Worm (Caenorhabditis elegans) whole organism, L4 larva: ENCODE measurements around the gene F09E5.8.
A peak's percentile ranks its signal among the peaks of the same experiment; 100 is the strongest.

Experiments used
- F10B5.3 ChIP-seq: sonication (generic microtip); optimal IDR thresholded peaks from 2 replicates; lab custom pipeline; 2016; ENCODE audit warnings: mild to moderate bottlenecking, missing genetic modification characterization, missing compliant biosample characterization
- F26F4.8 ChIP-seq: fragments of 200-800 bp; sonication (Bioruptor generic); conservative IDR thresholded peaks from 2 replicates; pipeline ENCODE4 v1.3.6; 2022; ENCODE audit warnings: missing genetic modification characterization, missing compliant biosample characterization
- F49E8.2 ChIP-seq: sonication (generic microtip); optimal IDR thresholded peaks from 2 replicates; lab custom pipeline; 2016; ENCODE audit warnings: missing compliant biosample characterization, mild to moderate bottlenecking, missing genetic modification characterization, borderline replicate concordance
- T20F7.1 ChIP-seq: fragments of 200-800 bp; sonication (Bioruptor generic); optimal IDR thresholded peaks from 2 replicates; lab custom pipeline; 2018; ENCODE audit warnings: mild to moderate bottlenecking, missing genetic modification characterization, missing compliant biosample characterization
- Y75B8A.6 ChIP-seq: fragments of 200-800 bp; sonication (Bioruptor generic); IDR thresholded peaks from 2 replicates; pipeline ENCODE4 v1.3.6; 2022; ENCODE audit warnings: missing genetic modification reagents, missing genetic modification characterization, missing compliant biosample characterization
- aha-1 ChIP-seq: fragments of 150-350 bp; peaks from one replicate; lab custom pipeline; 2014; ENCODE audit warnings: missing biosample characterization, missing genetic modification characterization
- ama-1 ChIP-seq: fragments of 150-350 bp; optimal IDR thresholded peaks from 2 replicates; lab custom pipeline; 2014; ENCODE audit warnings: inconsistent platforms, mixed read lengths
- ceh-20 ChIP-seq: fragments of 200-800 bp; sonication (Bioruptor generic); IDR thresholded peaks from 2 replicates; pipeline ENCODE4 v1.3.6; 2022; ENCODE audit warnings: missing genetic modification reagents, missing genetic modification characterization, missing compliant biosample characterization
- ceh-28 ChIP-seq: fragments of 150-350 bp; optimal IDR thresholded peaks from 2 replicates; lab custom pipeline; 2014; ENCODE audit warnings: missing biosample characterization, missing genetic modification reagents, missing genetic modification characterization
- ceh-44 ChIP-seq: fragments of 200-800 bp; sonication (Bioruptor generic); IDR thresholded peaks from 2 replicates; pipeline ENCODE4 v1.3.6; 2022; ENCODE audit warnings: missing genetic modification reagents, missing genetic modification characterization, missing compliant biosample characterization
- ceh-62 ChIP-seq: sonication (generic microtip); optimal IDR thresholded peaks from 2 replicates; lab custom pipeline; 2017; ENCODE audit warnings: missing biosample characterization, missing genetic modification characterization
- ces-1 ChIP-seq: fragments of 150-350 bp; sonication (generic microtip); optimal IDR thresholded peaks from 4 replicates; lab custom pipeline; 2014; ENCODE audit warnings: missing biosample characterization, missing genetic modification reagents, missing genetic modification characterization
- ctbp-1 ChIP-seq: fragments of 200-800 bp; sonication (Bioruptor generic); IDR thresholded peaks from 2 replicates; pipeline ENCODE4 v1.3.6; 2022; ENCODE audit warnings: missing genetic modification reagents, missing genetic modification characterization, missing compliant biosample characterization
- daf-12 ChIP-seq: fragments of 150-350 bp; optimal IDR thresholded peaks from 2 replicates; lab custom pipeline; 2014; ENCODE audit warnings: missing biosample characterization, missing genetic modification reagents, missing genetic modification characterization
- daf-16 ChIP-seq, 3 experiments: sonication (generic microtip); optimal IDR thresholded peaks; 2 replicates each; lab custom pipeline; 2016 to 2017; ENCODE audit warnings: missing genetic modification characterization in 3 of 3, missing genetic modification reagents in 3 of 3, mild to moderate bottlenecking in 2 of 3, missing compliant biosample characterization in 2 of 3, missing biosample characterization in 1 of 3, moderate library complexity in 1 of 3
- daf-19 ChIP-seq: fragments of 200-800 bp; sonication (Bioruptor generic); conservative IDR thresholded peaks from 2 replicates; pipeline ENCODE4 v1.3.6; 2022; ENCODE audit warnings: missing genetic modification characterization, missing compliant biosample characterization
- dmd-8 ChIP-seq: fragments of 200-800 bp; sonication (Bioruptor generic); IDR thresholded peaks from 2 replicates; pipeline ENCODE4 v1.3.6; 2022; ENCODE audit warnings: missing genetic modification characterization, missing compliant biosample characterization
- dpl-1 ChIP-seq: fragments of 150-350 bp; optimal IDR thresholded peaks from 2 replicates; lab custom pipeline; 2014; ENCODE audit warnings: missing biosample characterization, missing genetic modification reagents, missing genetic modification characterization
- duxl-1 ChIP-seq: sonication (generic microtip); optimal IDR thresholded peaks from 2 replicates; lab custom pipeline; 2016; ENCODE audit warnings: mild to moderate bottlenecking, missing genetic modification characterization, moderate library complexity, missing compliant biosample characterization; ENCODE audit not compliant: poor library complexity
- egl-43 ChIP-seq: fragments of 200-800 bp; sonication (Bioruptor generic); IDR thresholded peaks from 2 replicates; pipeline ENCODE4 v1.3.6; 2022; ENCODE audit warnings: missing genetic modification reagents, missing genetic modification characterization, missing compliant biosample characterization
- fkh-10 ChIP-seq: fragments of 150-350 bp; optimal IDR thresholded peaks from 2 replicates; lab custom pipeline; 2014; ENCODE audit warnings: missing biosample characterization, missing genetic modification reagents, missing genetic modification characterization
- hif-1 ChIP-seq, 2 experiments: sonication (generic microtip); optimal IDR thresholded peaks; 2 replicates each; lab custom pipeline; 2016 to 2017; ENCODE audit warnings: missing compliant biosample characterization in 2 of 2, missing genetic modification characterization in 2 of 2, missing genetic modification reagents in 2 of 2, missing genotype in 2 of 2, mild to moderate bottlenecking in 1 of 2
- hlh-11 ChIP-seq: fragments of 200-800 bp; sonication (Bioruptor generic); optimal IDR thresholded peaks from 2 replicates; lab custom pipeline; 2018; ENCODE audit warnings: mild to moderate bottlenecking, missing genetic modification characterization, missing compliant biosample characterization
- hmg-1.1 ChIP-seq: fragments of 200-800 bp; sonication (Bioruptor generic); IDR thresholded peaks from 2 replicates; pipeline ENCODE4 v1.3.6; 2022; ENCODE audit warnings: missing genetic modification reagents, missing genetic modification characterization, missing compliant biosample characterization
- lim-7 ChIP-seq: fragments of 200-800 bp; sonication (Bioruptor generic); IDR thresholded peaks from 2 replicates; pipeline ENCODE4 v1.3.6; 2022; ENCODE audit warnings: missing genetic modification characterization, missing compliant biosample characterization
- lin-38 ChIP-seq: fragments of 200-800 bp; sonication (Bioruptor generic); IDR thresholded peaks from 2 replicates; pipeline ENCODE4 v1.3.6; 2022; ENCODE audit warnings: missing genetic modification reagents, missing genetic modification characterization, missing compliant biosample characterization
- lir-3 ChIP-seq: sonication (generic microtip); optimal IDR thresholded peaks from 2 replicates; lab custom pipeline; 2016; ENCODE audit warnings: mild to moderate bottlenecking, missing genetic modification characterization, missing compliant biosample characterization
- madf-9 ChIP-seq: fragments of 200-800 bp; sonication (Bioruptor generic); conservative IDR thresholded peaks from 2 replicates; pipeline ENCODE4 v1.3.6; 2022; ENCODE audit warnings: missing genetic modification reagents, missing genetic modification characterization, missing compliant biosample characterization
- mdl-1 ChIP-seq, 2 experiments: fragments of 150-350 bp in 1 of 2; sonication (generic microtip) in 1 of 2; optimal IDR thresholded peaks; 2 replicates each; lab custom pipeline; 2014 to 2017; ENCODE audit warnings: missing biosample characterization in 2 of 2, missing genetic modification characterization in 2 of 2
- mep-1 ChIP-seq: fragments of 150-350 bp; sonication (generic microtip); optimal IDR thresholded peaks from 3 replicates; lab custom pipeline; 2014; ENCODE audit warnings: missing biosample characterization, missing genetic modification characterization
- nhr-102 ChIP-seq: sonication (generic microtip); optimal IDR thresholded peaks from 2 replicates; lab custom pipeline; 2016; ENCODE audit warnings: mild to moderate bottlenecking, missing genetic modification characterization, moderate library complexity, missing compliant biosample characterization
- nhr-11 ChIP-seq: fragments of 150-350 bp; optimal IDR thresholded peaks from 2 replicates; lab custom pipeline; 2014; ENCODE audit warnings: missing biosample characterization, missing genetic modification characterization
- nhr-237 ChIP-seq: sonication (generic microtip); optimal IDR thresholded peaks from 2 replicates; lab custom pipeline; 2017; ENCODE audit warnings: missing biosample characterization, missing genetic modification characterization
- nhr-6 ChIP-seq: fragments of 150-350 bp; optimal IDR thresholded peaks from 2 replicates; lab custom pipeline; 2014; ENCODE audit warnings: missing biosample characterization, missing genetic modification characterization
- nhr-77 ChIP-seq: fragments of 150-350 bp; optimal IDR thresholded peaks from 2 replicates; lab custom pipeline; 2014; ENCODE audit warnings: missing biosample characterization, missing genetic modification characterization
- rbr-2 ChIP-seq: sonication (generic microtip); optimal IDR thresholded peaks from 2 replicates; lab custom pipeline; 2016; ENCODE audit warnings: missing genotype, missing genetic modification characterization, missing compliant biosample characterization
- sdz-12 ChIP-seq: fragments of 200-800 bp; sonication (Bioruptor generic); optimal IDR thresholded peaks from 2 replicates; lab custom pipeline; 2018; ENCODE audit warnings: mild to moderate bottlenecking, missing genetic modification characterization, missing compliant biosample characterization
- set-16 ChIP-seq: fragments of 200-800 bp; sonication (Bioruptor generic); IDR thresholded peaks from 2 replicates; pipeline ENCODE4 v1.3.6; 2022; ENCODE audit warnings: missing genetic modification reagents, missing genetic modification characterization, missing compliant biosample characterization
- unc-130 ChIP-seq: sonication (generic microtip); optimal IDR thresholded peaks from 2 replicates; lab custom pipeline; 2016; ENCODE audit warnings: missing genetic modification reagents, missing genetic modification characterization, missing compliant biosample characterization
- unc-39 ChIP-seq: sonication (generic microtip); optimal IDR thresholded peaks from 2 replicates; lab custom pipeline; 2017; ENCODE audit warnings: missing biosample characterization, missing genetic modification characterization
- vab-7 ChIP-seq: fragments of 200-800 bp; sonication (Bioruptor generic); IDR thresholded peaks from 2 replicates; pipeline ENCODE4 v1.3.6; 2022; ENCODE audit warnings: missing genetic modification reagents, missing genetic modification characterization, missing compliant biosample characterization
- zag-1 ChIP-seq: fragments of 150-350 bp; optimal IDR thresholded peaks from 2 replicates; lab custom pipeline; 2014; ENCODE audit warnings: missing biosample characterization, missing genetic modification characterization
- zfp-3 ChIP-seq: fragments of 200-800 bp; sonication (Bioruptor generic); conservative IDR thresholded peaks from 2 replicates; pipeline ENCODE4 v1.3.6; 2022; ENCODE audit warnings: missing genetic modification reagents, missing genetic modification characterization, missing compliant biosample characterization
- ztf-11 ChIP-seq: fragments of 150-350 bp; optimal IDR thresholded peaks from 2 replicates; lab custom pipeline; 2014; ENCODE audit warnings: missing biosample characterization, missing genetic modification characterization

The F09E5.8 gene

DNA sequence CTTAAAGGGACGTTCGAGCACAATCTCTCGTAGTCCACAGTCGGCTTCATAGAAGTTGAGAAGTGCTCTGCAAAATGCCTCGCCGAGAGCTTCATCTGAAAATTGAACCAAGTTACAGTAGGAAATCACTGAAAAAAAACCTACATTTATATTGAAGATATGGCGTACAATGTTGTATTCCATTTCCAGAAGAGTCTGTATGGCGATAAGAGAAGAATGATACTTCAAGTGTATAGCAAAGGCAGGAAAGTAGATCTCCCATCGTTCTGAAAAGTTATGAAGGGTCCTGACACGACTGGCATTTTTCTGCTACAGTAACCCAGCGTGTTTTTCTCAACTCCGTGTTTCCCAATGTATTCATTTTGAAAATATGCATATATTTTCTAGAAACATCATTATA lies 33.8 kb downstream of the F09E5.8 start:
- no peak for TF ChIP-seq daf-16 (GFP tag; optimal IDR thresholded peaks at IDR 0.05; lab: Kevin White, UChicago)
- peak; percentile 22 for TF ChIP-seq daf-16 (tag; optimal IDR thresholded peaks at IDR 0.05; lab: Kevin White, UChicago)
- TF ChIP-seq ctbp-1 (GFP tag; lab: Robert Waterston, UW) = no peak

DNA sequence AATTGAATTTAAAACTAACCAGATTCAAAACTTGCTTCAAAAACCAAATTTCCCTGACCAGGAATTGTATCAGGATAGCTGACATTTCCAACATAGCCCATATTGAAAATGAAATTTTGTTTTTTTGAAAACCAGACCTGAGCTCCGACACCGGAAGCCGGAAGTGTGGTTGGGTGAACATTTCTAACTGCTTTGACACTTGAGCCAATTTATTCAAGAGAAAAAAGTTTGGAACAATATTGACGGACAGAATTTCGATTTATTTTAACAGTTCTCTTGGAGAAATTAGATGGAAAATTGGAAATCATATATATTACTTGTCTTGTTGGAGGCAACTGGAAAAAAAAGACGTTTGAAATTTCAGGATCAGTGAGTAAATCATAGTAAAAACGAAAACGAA lies 36.7 kb downstream of the F09E5.8 start, which contains the start of gene ccpp-6:
Gene ccpp-6, minus strand, starts transcription at position 101 of the 400 bp plus-strand sequence.
- TF ChIP-seq F49E8.2 (tag; lab: Kevin White, UChicago) (no peak), ztf-11 (tag; lab: Kevin White, UChicago) (no peak), sdz-12 (GFP tag; lab: Kevin White, UChicago) (no peak), mdl-1 (tag; optimal IDR thresholded peaks at IDR 0.05; lab: Kevin White, UChicago) (no peak), ama-1 (peak; percentile 0), unc-39 (tag; lab: Kevin White, UChicago) (no peak), set-16 (GFP tag; lab: Robert Waterston, UW) (no peak), hlh-11 (tag; lab: Kevin White, UChicago) (no peak), hif-1 (tag; optimal IDR thresholded peaks at IDR 0.05; lab: Kevin White, UChicago) (no peak), nhr-11 (no peak), mep-1 (tag; lab: Kevin White, UChicago) (peak; percentile 25), lin-38 (0 out of 2 replicates have a peak, but pooled peaks have one; percentile 16), aha-1 (tag; lab: Kevin White, UChicago) (peak; percentile 11)
- TF ChIP-seq, all 104 proteins: peak for 4

DNA sequence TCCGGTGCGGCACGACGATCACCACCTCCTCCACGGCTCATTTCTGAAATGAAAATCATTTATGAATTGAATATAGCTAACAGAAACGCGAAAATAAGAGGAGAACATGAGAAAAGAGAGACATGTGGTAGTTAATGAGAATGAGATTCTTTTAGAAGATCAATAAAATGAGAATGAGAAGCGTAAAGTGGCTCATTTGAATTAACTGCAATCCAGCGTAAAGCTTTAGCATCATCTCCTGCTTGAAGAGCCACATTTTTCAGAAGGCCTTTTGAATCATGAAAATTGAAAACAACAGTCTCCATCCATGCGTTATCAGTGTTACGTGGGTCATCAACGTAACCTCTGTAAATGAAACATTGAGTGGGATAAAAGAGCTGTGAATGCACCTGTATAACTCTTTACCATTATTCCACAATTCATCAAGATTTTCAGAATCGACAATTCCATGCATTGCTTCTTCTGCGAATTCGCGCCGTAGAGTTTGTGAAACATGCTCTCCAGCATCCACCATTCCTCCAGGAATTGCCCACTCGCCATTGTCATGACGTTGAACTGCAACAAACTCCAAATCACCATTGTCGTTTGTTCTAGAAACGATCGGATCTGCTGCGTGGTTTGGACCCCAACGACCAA lies 38.4 kb downstream of the F09E5.8 start, which contains the start of gene rsp-4:
Gene rsp-4, minus strand, starts transcription at position 51 of the 636 bp plus-strand sequence.
- no peak for TF ChIP-seq hif-1 (tag; optimal IDR thresholded peaks at IDR 0.05; lab: Kevin White, UChicago)
- TF ChIP-seq aha-1 (tag; lab: Kevin White, UChicago) = peak; percentile 94

DNA sequence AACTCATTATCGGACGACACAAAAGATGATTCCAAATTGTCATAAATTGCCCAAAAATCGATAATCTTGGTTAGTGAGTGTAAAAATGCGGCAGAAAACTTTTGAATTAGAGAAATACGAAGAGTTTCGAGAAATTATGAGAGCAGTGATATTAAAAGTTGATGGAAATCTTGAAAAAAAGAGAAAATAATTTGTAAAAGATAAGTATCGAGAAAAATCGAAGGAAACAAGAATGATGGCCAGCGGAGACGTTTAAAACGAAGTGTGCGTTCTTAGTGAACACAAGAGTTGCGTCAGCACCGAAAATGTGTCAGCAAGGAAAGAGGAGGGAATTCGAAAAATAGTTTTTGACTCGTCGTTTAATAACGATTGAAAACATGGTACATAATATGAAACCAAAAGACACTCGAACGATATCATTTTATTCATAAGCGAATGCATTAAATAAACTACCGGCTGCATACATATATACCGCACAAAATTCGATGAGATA lies 39.4 kb downstream of the F09E5.8 start, which contains the start of gene ndx-6:
Gene ndx-6, minus strand, starts transcription at position 51 of the 493 bp plus-strand sequence.
- TF ChIP-seq Y75B8A.6 (no peak), daf-12 (tag; lab: Kevin White, UChicago) (no peak), unc-130 (GFP tag; lab: Kevin White, UChicago) (no peak), dmd-8 (GFP tag; lab: Robert Waterston, UW) (no peak), ceh-62 (no peak), nhr-6 (tag; lab: Kevin White, UChicago) (peak; percentile 61), duxl-1 (tag; lab: Kevin White, UChicago) (peak; percentile 51), dpl-1 (GFP tag; lab: Kevin White, UChicago) (peak; percentile 99), hmg-1.1 (GFP tag; lab: Robert Waterston, UW) (peak; percentile 71), nhr-77 (tag; lab: Kevin White, UChicago) (peak; percentile 88), ztf-11 (tag; lab: Kevin White, UChicago) (no peak), fkh-10 (no peak), zag-1 (tag; lab: Kevin White, UChicago) (no peak), ceh-44 (GFP tag; lab: Robert Waterston, UW) (no peak), lir-3 (tag; lab: Kevin White, UChicago) (no peak), ces-1 (GFP tag; lab: Kevin White, UChicago) (no peak), rbr-2 (tag; lab: Kevin White, UChicago) (peak; percentile 75), T20F7.1 (peak; percentile 83), set-16 (GFP tag; lab: Robert Waterston, UW) (no peak), ceh-20 (peak; percentile 58; the same call in 1 of the 2 replicates), F26F4.8 (GFP tag; lab: Robert Waterston, UW) (no peak), vab-7 (GFP tag; lab: Robert Waterston, UW) (no peak), lim-7 (GFP tag; lab: Robert Waterston, UW) (no peak), daf-19 (peak; percentile 53; the same call in 1 of the 2 replicates), zfp-3 (peak; percentile 60; the same call in 1 of the 2 replicates), egl-43 (GFP tag; lab: Robert Waterston, UW) (peak; percentile 24; the same call in 1 of the 2 replicates), ama-1 (peak; percentile 55), F10B5.3 (no peak), nhr-237 (no peak), ceh-28 (tag; lab: Kevin White, UChicago) (no peak), madf-9 (peak; percentile 35; the same call in 1 of the 2 replicates), nhr-102 (tag; lab: Kevin White, UChicago) (peak; percentile 74)
